Worm (Caenorhabditis elegans) whole organism, L1 larva: ENCODE measurements around the gene pcs-1.

Source experiments
- C16A3.4 ChIP-seq: fragments of 150-350 bp; optimal IDR thresholded peaks from 2 replicates; lab custom pipeline; 2014; ENCODE audit warnings: missing biosample characterization, missing genetic modification characterization
- F16B12.6 ChIP-seq: fragments of 150-350 bp; optimal IDR thresholded peaks from 2 replicates; lab custom pipeline; 2014; ENCODE audit warnings: missing biosample characterization, missing genetic modification characterization
- aha-1 ChIP-seq: fragments of 150-350 bp; optimal IDR thresholded peaks from 2 replicates; lab custom pipeline; 2014; ENCODE audit warnings: missing biosample characterization, missing genetic modification characterization
- alr-1 ChIP-seq: fragments of 200-800 bp; sonication (Bioruptor generic); optimal IDR thresholded peaks from 2 replicates; lab custom pipeline; 2018; ENCODE audit warnings: borderline replicate concordance, mild to moderate bottlenecking, missing genetic modification characterization, missing compliant biosample characterization
- ama-1 ChIP-seq: fragments of 150-350 bp; optimal IDR thresholded peaks from 2 replicates; lab custom pipeline; 2014
- ceh-63 ChIP-seq: fragments of 200-800 bp; sonication (Bioruptor generic); optimal IDR thresholded peaks from 2 replicates; lab custom pipeline; 2018; ENCODE audit warnings: mild to moderate bottlenecking, missing genetic modification characterization, missing compliant biosample characterization
- ceh-88 ChIP-seq: fragments of 200-800 bp; sonication (Bioruptor generic); IDR thresholded peaks from 2 replicates; pipeline ENCODE4 v1.3.6; 2022; ENCODE audit warnings: missing genetic modification characterization, missing compliant biosample characterization
- dpl-1 ChIP-seq, 3 experiments: fragments of 150-350 bp in 2 of 3; sonication (generic microtip) in 1 of 3; optimal IDR thresholded peaks; 2 replicates each; lab custom pipeline; 2014 to 2017; ENCODE audit warnings: missing biosample characterization in 3 of 3, missing genetic modification characterization in 3 of 3, missing genetic modification reagents in 3 of 3
- dsc-1 ChIP-seq: sonication (generic microtip); optimal IDR thresholded peaks from 2 replicates; lab custom pipeline; 2016; ENCODE audit warnings: mild to moderate bottlenecking, missing genetic modification characterization, missing compliant biosample characterization
- efl-1 ChIP-seq, 4 experiments: fragments of 150-350 bp; optimal IDR thresholded peaks in 3 of 4; peaks in 1 of 4; 1 replicate in 1 of 4; 2 replicates in 3 of 4; lab custom pipeline; 2014; ENCODE audit warnings: missing biosample characterization in 2 of 4, missing genetic modification characterization in 2 of 4, missing genetic modification reagents in 2 of 4
- egl-13 ChIP-seq: sonication (generic microtip); optimal IDR thresholded peaks from 2 replicates; lab custom pipeline; 2016; ENCODE audit warnings: missing genotype, missing genetic modification reagents, missing genetic modification characterization, missing compliant biosample characterization
- elt-3 ChIP-seq, 6 experiments: fragments of 150-350 bp in 1 of 6; sonication (generic microtip); optimal IDR thresholded peaks; 2 replicates each; lab custom pipeline; 2017 to 2018; ENCODE audit warnings: missing biosample characterization in 6 of 6, missing genetic modification characterization in 6 of 6, inconsistent platforms in 1 of 6
- ets-5 ChIP-seq: fragments of 200-800 bp; sonication (Bioruptor generic); IDR thresholded peaks from 2 replicates; pipeline ENCODE4 v1.3.6; 2022; ENCODE audit warnings: missing genetic modification characterization, missing compliant biosample characterization
- fkh-4 ChIP-seq: sonication (generic microtip); optimal IDR thresholded peaks from 2 replicates; lab custom pipeline; 2016; ENCODE audit warnings: missing compliant biosample characterization, missing genetic modification characterization, borderline replicate concordance
- fkh-8 ChIP-seq: sonication (generic microtip); optimal IDR thresholded peaks from 2 replicates; lab custom pipeline; 2016; ENCODE audit warnings: mild to moderate bottlenecking, missing genetic modification characterization, missing compliant biosample characterization
- fos-1 ChIP-seq: fragments of 150-350 bp; optimal IDR thresholded peaks from 2 replicates; lab custom pipeline; 2014; ENCODE audit warnings: missing biosample characterization, missing genetic modification characterization
- hlh-4 ChIP-seq: sonication (generic microtip); optimal IDR thresholded peaks from 2 replicates; lab custom pipeline; 2016; ENCODE audit warnings: mild to moderate bottlenecking, missing genetic modification characterization, missing compliant biosample characterization
- irx-1 ChIP-seq: sonication (generic microtip); optimal IDR thresholded peaks from 2 replicates; lab custom pipeline; 2016; ENCODE audit warnings: missing genetic modification characterization, missing compliant biosample characterization
- isw-1 ChIP-seq: fragments of 200-800 bp; sonication (Bioruptor generic); IDR thresholded peaks from 2 replicates; pipeline ENCODE4 v1.3.6; 2022; ENCODE audit warnings: missing genetic modification characterization, missing compliant biosample characterization
- lin-14 ChIP-seq: fragments of 200-800 bp; sonication (Bioruptor generic); optimal IDR thresholded peaks from 2 replicates; lab custom pipeline; 2018; ENCODE audit warnings: mild to moderate bottlenecking, missing genetic modification characterization, moderate library complexity, missing compliant biosample characterization
- lin-15B ChIP-seq: fragments of 150-350 bp; sonication (generic microtip); optimal IDR thresholded peaks from 3 replicates; lab custom pipeline; 2014; ENCODE audit warnings: missing biosample characterization, missing genetic modification characterization
- lin-35 ChIP-seq, 2 experiments: fragments of 150-350 bp; optimal IDR thresholded peaks; 2 replicates each; lab custom pipeline; 2014; ENCODE audit warnings: missing biosample characterization in 2 of 2, missing genetic modification characterization in 2 of 2, missing genetic modification reagents in 2 of 2
- lsy-2 ChIP-seq, 2 experiments: fragments of 150-350 bp; optimal IDR thresholded peaks; 2 replicates each; lab custom pipeline; 2014; ENCODE audit warnings: missing biosample characterization in 2 of 2, missing genetic modification characterization in 2 of 2
- mdl-1 ChIP-seq, 2 experiments: fragments of 150-350 bp; optimal IDR thresholded peaks; 2 replicates each; lab custom pipeline; 2014 to 2017; ENCODE audit warnings: missing biosample characterization in 2 of 2, missing genetic modification characterization in 2 of 2, inconsistent platforms in 1 of 2
- mef-2 ChIP-seq: fragments of 150-350 bp; optimal IDR thresholded peaks from 2 replicates; lab custom pipeline; 2014; ENCODE audit warnings: missing biosample characterization, missing genetic modification characterization
- mep-1 ChIP-seq: fragments of 150-350 bp; optimal IDR thresholded peaks from 2 replicates; lab custom pipeline; 2014; ENCODE audit warnings: missing biosample characterization, missing genetic modification characterization
- nhr-12 ChIP-seq: sonication (generic microtip); optimal IDR thresholded peaks from 2 replicates; lab custom pipeline; 2017; ENCODE audit warnings: missing biosample characterization, missing genetic modification characterization
- nhr-20 ChIP-seq: sonication (generic microtip); optimal IDR thresholded peaks from 2 replicates; lab custom pipeline; 2016; ENCODE audit warnings: mild to moderate bottlenecking, missing genetic modification characterization, missing compliant biosample characterization
- nhr-237 ChIP-seq: fragments of 150-350 bp; optimal IDR thresholded peaks from 2 replicates; lab custom pipeline; 2014; ENCODE audit warnings: missing biosample characterization, missing genetic modification characterization
- nhr-71 ChIP-seq: sonication (generic microtip); optimal IDR thresholded peaks from 2 replicates; lab custom pipeline; 2016; ENCODE audit warnings: mild to moderate bottlenecking, missing genetic modification characterization, moderate library complexity, missing compliant biosample characterization
- nhr-90 ChIP-seq: sonication (generic microtip); optimal IDR thresholded peaks from 2 replicates; lab custom pipeline; 2016; ENCODE audit warnings: mild to moderate bottlenecking, missing genetic modification characterization, missing compliant biosample characterization; ENCODE audit not compliant: poor library complexity
- pax-3 ChIP-seq: fragments of 200-800 bp; sonication (Bioruptor generic); optimal IDR thresholded peaks from 2 replicates; lab custom pipeline; 2018; ENCODE audit warnings: mild to moderate bottlenecking, missing genetic modification characterization, moderate library complexity, missing compliant biosample characterization
- snpc-4 ChIP-seq: fragments of 150-350 bp; optimal IDR thresholded peaks from 2 replicates; lab custom pipeline; 2014; ENCODE audit warnings: missing biosample characterization, missing genetic modification characterization
- sptf-1 ChIP-seq: fragments of 150-350 bp; optimal IDR thresholded peaks from 2 replicates; lab custom pipeline; 2014; ENCODE audit warnings: missing biosample characterization, missing genetic modification characterization
- tbx-2 ChIP-seq: sonication (generic microtip); optimal IDR thresholded peaks from 2 replicates; lab custom pipeline; 2016; ENCODE audit warnings: missing genetic modification characterization, missing compliant biosample characterization
- unc-30 ChIP-seq: sonication (generic microtip); optimal IDR thresholded peaks from 2 replicates; lab custom pipeline; 2017; ENCODE audit warnings: missing biosample characterization, missing genetic modification characterization
- unc-98 ChIP-seq: fragments of 200-800 bp; sonication (Bioruptor generic); IDR thresholded peaks from 2 replicates; pipeline ENCODE4 v1.3.6; 2022; ENCODE audit warnings: missing genetic modification characterization, missing compliant biosample characterization
- xbp-1 ChIP-seq: sonication (generic microtip); optimal IDR thresholded peaks from 2 replicates; lab custom pipeline; 2016; ENCODE audit warnings: missing genetic modification characterization, missing compliant biosample characterization
- zip-4 ChIP-seq: fragments of 200-800 bp; sonication (Bioruptor generic); optimal IDR thresholded peaks from 2 replicates; lab custom pipeline; 2018; ENCODE audit warnings: mild to moderate bottlenecking, missing genetic modification characterization, moderate library complexity, missing compliant biosample characterization
- ztf-11 ChIP-seq, 2 experiments: sonication (generic microtip); optimal IDR thresholded peaks; 2 replicates each; lab custom pipeline; 2016 to 2017; ENCODE audit warnings: missing genetic modification characterization in 2 of 2, missing biosample characterization in 1 of 2, missing compliant biosample characterization in 1 of 2
- ztf-4 ChIP-seq: fragments of 150-350 bp; optimal IDR thresholded peaks from 2 replicates; lab custom pipeline; 2014; ENCODE audit warnings: missing biosample characterization, missing genetic modification characterization

Gene pcs-1

DNA sequence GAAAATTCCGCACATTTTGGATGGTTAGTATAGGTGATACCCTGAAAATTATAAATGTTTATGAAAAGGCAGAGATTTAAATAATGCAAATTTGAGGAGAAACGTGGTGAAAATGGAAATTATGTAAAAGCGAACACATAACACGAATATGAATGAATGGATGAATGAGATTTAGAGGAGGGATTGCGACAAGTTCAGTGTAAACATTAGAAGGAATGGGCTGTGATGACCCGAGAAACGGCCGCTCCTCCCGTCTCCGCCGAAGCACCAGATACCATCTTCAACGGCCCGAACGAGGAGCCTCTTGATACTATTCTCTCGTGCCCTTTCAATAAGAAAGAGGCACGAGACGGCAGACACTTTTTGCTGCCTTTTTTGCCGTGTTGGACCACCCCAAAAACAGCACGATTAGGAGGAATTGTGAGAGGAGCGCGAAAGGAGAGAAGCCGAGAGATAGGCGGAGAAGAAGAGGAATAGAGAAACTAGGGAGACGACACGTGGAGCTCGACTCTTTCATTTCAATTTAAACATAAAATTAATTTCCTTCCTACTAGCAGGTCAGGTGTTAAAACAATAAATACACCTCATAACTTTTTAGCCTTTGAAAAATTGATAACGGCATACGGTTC, 17.9 kb upstream of the pcs-1 start, which contains the start of gene gfat-1:
Gene gfat-1 (minus strand): TSS at position 51 of the 629 bp plus-strand sequence.
- TF ChIP-seq lsy-2 (tag; optimal IDR thresholded peaks at IDR 0.05; lab: Kevin White, UChicago), result peak in 1 of 2 experiments; percentile 1
- TF ChIP-seq ceh-88 (GFP tag; lab: Robert Waterston, UW), result no peak
- no peak for TF ChIP-seq ets-5 (GFP tag; lab: Robert Waterston, UW)
- TF ChIP-seq ztf-11 (tag; optimal IDR thresholded peaks at IDR 0.05; lab: Kevin White, UChicago), result peak in 1 of 2 experiments; percentile 1
- no peak for TF ChIP-seq alr-1 (tag; lab: Kevin White, UChicago)
- TF ChIP-seq dpl-1 (GFP tag; optimal IDR thresholded peaks at IDR 0.05; lab: Kevin White, UChicago), result peak in 1 of 3 experiments; percentile 15
- peak; percentile 75 for TF ChIP-seq lin-14 (GFP tag; lab: Kevin White, UChicago)
- TF ChIP-seq efl-1 (optimal IDR thresholded peaks at IDR 0.05; lab: Kevin White, UChicago), result peak in 1 of 2 experiments; percentile 21
- TF ChIP-seq efl-1 (GFP tag; optimal IDR thresholded peaks at IDR 0.05 in 1 of 2; lab: Kevin White, UChicago), result peak; percentile 22 to 87
- TF ChIP-seq nhr-71 (tag; lab: Kevin White, UChicago), result peak; percentile 24
- TF ChIP-seq mdl-1 (tag; optimal IDR thresholded peaks at IDR 0.05; lab: Kevin White, UChicago), result peak; percentile 41 to 61
- no peak for TF ChIP-seq nhr-90 (tag; lab: Kevin White, UChicago)
- TF ChIP-seq lin-35 (GFP tag; optimal IDR thresholded peaks at IDR 0.05; lab: Kevin White, UChicago), result peak in 1 of 2 experiments; percentile 6
- TF ChIP-seq, all 84 proteins: peak for 8

- no peak for TF ChIP-seq xbp-1 (tag; lab: Kevin White, UChicago)
- TF ChIP-seq mep-1 (tag; lab: Kevin White, UChicago), result no peak
- no peak for TF ChIP-seq lin-15B
Measured at ce11 chrII:11592023-11592422, 14.5 kb upstream of the pcs-1 start, which contains the start of gene F07A11.1. Gene F07A11.1, minus strand, starts transcription at chrII:11592123.

DNA sequence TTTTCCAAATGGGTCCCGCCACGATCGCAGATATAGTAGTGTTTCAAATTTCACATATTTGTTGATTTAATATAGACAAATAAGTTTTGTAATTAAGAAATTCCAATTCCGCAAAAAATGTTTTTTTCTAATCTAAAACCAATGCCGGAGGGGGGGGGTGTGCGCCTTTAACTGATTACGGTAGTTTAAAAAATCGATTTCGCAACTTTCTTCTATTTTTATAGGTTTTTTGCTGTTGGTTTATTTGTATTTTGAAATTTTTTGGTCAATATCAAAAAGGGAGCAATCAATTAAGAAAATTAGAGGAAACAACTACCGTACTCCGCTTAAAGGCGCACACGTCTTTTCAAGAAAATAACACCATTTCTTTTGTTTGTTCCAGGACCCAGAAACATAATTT, 14.0 kb upstream of the pcs-1 start:
- TF ChIP-seq ceh-88 (GFP tag; lab: Robert Waterston, UW), result no peak
- no peak for TF ChIP-seq lin-14 (GFP tag; lab: Kevin White, UChicago)
- TF ChIP-seq unc-98 (GFP tag; lab: Robert Waterston, UW), result no peak
- TF ChIP-seq nhr-12, result no peak
- TF ChIP-seq sptf-1 (tag; lab: Kevin White, UChicago), result no peak
- no peak for TF ChIP-seq xbp-1 (tag; lab: Kevin White, UChicago)
- no peak for TF ChIP-seq hlh-4
- TF ChIP-seq, all 84 proteins: peak for 0

ce11 chrII:11588304-11588703, 10.8 kb upstream of the pcs-1 start:
- TF ChIP-seq dsc-1 (tag; lab: Kevin White, UChicago), result no peak
- no peak for TF ChIP-seq tbx-2 (tag; lab: Kevin White, UChicago)
- TF ChIP-seq efl-1 (optimal IDR thresholded peaks at IDR 0.05; lab: Kevin White, UChicago), result no peak
- TF ChIP-seq efl-1 (GFP tag; optimal IDR thresholded peaks at IDR 0.05 in 1 of 2; lab: Kevin White, UChicago), result peak in 1 of 2 experiments; percentile 51
- no peak for TF ChIP-seq ztf-4 (tag; lab: Kevin White, UChicago)
- TF ChIP-seq aha-1 (tag; lab: Kevin White, UChicago), result no peak
- TF ChIP-seq mep-1 (tag; lab: Kevin White, UChicago), result no peak
- TF ChIP-seq ztf-11 (tag; optimal IDR thresholded peaks at IDR 0.05; lab: Kevin White, UChicago), result no peak

- TF ChIP-seq fkh-4 (tag; lab: Kevin White, UChicago), result no peak
- TF ChIP-seq pax-3 (tag; lab: Kevin White, UChicago), result no peak
- no peak for TF ChIP-seq mef-2 (tag; lab: Kevin White, UChicago)
- TF ChIP-seq ztf-4 (tag; lab: Kevin White, UChicago), result no peak
Measured at ce11 chrII:11582698-11583097, 5.2 kb upstream of the pcs-1 start, which contains the start of gene ints-7. Gene ints-7, plus strand, starts transcription at chrII:11582849.

- TF ChIP-seq F16B12.6 (tag; lab: Kevin White, UChicago), result no peak
- TF ChIP-seq zip-4, result peak; percentile 90
- peak; percentile 23; the same call in 1 of the 2 replicates for TF ChIP-seq isw-1
- no peak for TF ChIP-seq ama-1
- TF ChIP-seq C16A3.4, result peak; percentile 4
- peak; percentile 5 for TF ChIP-seq fkh-8 (tag; lab: Kevin White, UChicago)
- TF ChIP-seq tbx-2 (tag; lab: Kevin White, UChicago), result no peak
- TF ChIP-seq snpc-4, result no peak
- TF ChIP-seq unc-30 (tag; lab: Kevin White, UChicago), result no peak
- TF ChIP-seq nhr-237 (tag; lab: Kevin White, UChicago), result no peak
- no peak for TF ChIP-seq ceh-63 (GFP tag; lab: Kevin White, UChicago)
- TF ChIP-seq egl-13 (tag; lab: Kevin White, UChicago), result no peak
- TF ChIP-seq fos-1 (tag; lab: Kevin White, UChicago), result no peak
- TF ChIP-seq elt-3 (tag; optimal IDR thresholded peaks at IDR 0.05; lab: Kevin White, UChicago), result no peak
- no peak for TF ChIP-seq nhr-20 (tag; lab: Kevin White, UChicago)
- no peak for TF ChIP-seq irx-1 (tag; lab: Kevin White, UChicago)
Measured at ce11 chrII:11578327-11578726, 787 bp upstream of the pcs-1 start, which contains the start of gene smc-6. Gene smc-6, plus strand, starts transcription at chrII:11578716.
